Fruit fly (Drosophila melanogaster) whole organism, embryonic: ENCODE results near the gene CG17109.
A peak's percentile ranks its signal among the peaks of the same experiment; 100 is the strongest.

Source experiments
- ATbp ChIP-seq: fragments of 200-800 bp; sonication (Bioruptor generic); optimal IDR thresholded peaks from 2 replicates; lab custom pipeline; 2017; ENCODE audit warnings: missing biosample characterization, mild to moderate bottlenecking, missing genetic modification characterization, missing genetic modification reagents
- Asciz ChIP-seq: fragments of 200-800 bp; sonication (Bioruptor generic); optimal IDR thresholded peaks from 2 replicates; lab custom pipeline; 2017; ENCODE audit warnings: missing biosample characterization, mild to moderate bottlenecking, missing genetic modification characterization, missing genetic modification reagents
- Bdp1 ChIP-seq: fragments of 200-800 bp; sonication (Bioruptor generic); optimal IDR thresholded peaks from 3 replicates; lab custom pipeline; 2016; ENCODE audit warnings: missing biosample characterization, missing genetic modification characterization
- CG10321 ChIP-seq: fragments of 200-800 bp; sonication (Bioruptor generic); IDR thresholded peaks from 2 replicates; pipeline ENCODE4 v1.3.6; 2022; ENCODE audit warnings: missing biosample characterization, missing genetic modification characterization
- CG11504 ChIP-seq: fragments of 200-800 bp; sonication (Bioruptor generic); optimal IDR thresholded peaks from 3 replicates; lab custom pipeline; 2019; ENCODE audit warnings: missing biosample characterization, mild to moderate bottlenecking, missing genetic modification characterization, moderate library complexity
- CG12299 ChIP-seq: fragments of 200-800 bp; sonication (Bioruptor generic); optimal IDR thresholded peaks from 2 replicates; lab custom pipeline; 2018; ENCODE audit warnings: missing biosample characterization, mild to moderate bottlenecking, missing genetic modification characterization
- CG12744 ChIP-seq: fragments of 200-800 bp; sonication (Bioruptor generic); optimal IDR thresholded peaks from 2 replicates; lab custom pipeline; 2016; ENCODE audit warnings: missing biosample characterization, missing genetic modification characterization
- CG13123 ChIP-seq: fragments of 200-800 bp; sonication (Bioruptor generic); optimal IDR thresholded peaks from 2 replicates; lab custom pipeline; 2016; ENCODE audit warnings: missing biosample characterization, missing genetic modification characterization
- CG14014 ChIP-seq: fragments of 200-800 bp; sonication (Bioruptor generic); IDR thresholded peaks from 2 replicates; pipeline ENCODE4 v1.3.6; 2022; ENCODE audit warnings: missing biosample characterization, missing genetic modification characterization
- CG14860 ChIP-seq: fragments of 200-800 bp; sonication (Bioruptor generic); IDR thresholded peaks from 3 replicates; pipeline ENCODE4 v1.3.6; 2022; ENCODE audit warnings: missing biosample characterization, missing genetic modification characterization; ENCODE audit not compliant: partially characterized antibody
- CG18476 ChIP-seq: fragments of 200-800 bp; sonication (Bioruptor generic); optimal IDR thresholded peaks from 2 replicates; lab custom pipeline; 2016; ENCODE audit warnings: missing biosample characterization, mild to moderate bottlenecking, missing genetic modification characterization
- CG32772 ChIP-seq: fragments of 200-800 bp; sonication (Bioruptor generic); IDR thresholded peaks from 2 replicates; pipeline ENCODE4 v1.3.6; 2022; ENCODE audit warnings: missing biosample characterization, missing genetic modification characterization
- CG34224 ChIP-seq: fragments of 200-800 bp; sonication (Bioruptor generic); IDR thresholded peaks from 3 replicates; pipeline ENCODE4 v1.3.6; 2022; ENCODE audit warnings: missing biosample characterization, missing genetic modification characterization; ENCODE audit not compliant: partially characterized antibody
- CG3847 ChIP-seq: fragments of 200-800 bp; sonication (Bioruptor generic); IDR thresholded peaks from 2 replicates; pipeline ENCODE4 v1.3.6; 2022; ENCODE audit warnings: missing biosample characterization, missing genetic modification characterization
- CG4854 ChIP-seq: fragments of 200-800 bp; sonication (Bioruptor generic); optimal IDR thresholded peaks from 2 replicates; lab custom pipeline; 2016; ENCODE audit warnings: missing biosample characterization, missing genetic modification characterization, inconsistent platforms
- CG6791 ChIP-seq: fragments of 200-800 bp; sonication (Bioruptor generic); IDR thresholded peaks from 3 replicates; pipeline ENCODE4 v1.3.6; 2022; ENCODE audit warnings: missing biosample characterization, missing genetic modification characterization; ENCODE audit not compliant: partially characterized antibody
- CG7372 ChIP-seq: fragments of 200-800 bp; sonication (Bioruptor generic); IDR thresholded peaks from 2 replicates; pipeline ENCODE4 v1.3.6; 2022; ENCODE audit warnings: missing biosample characterization, missing genetic modification characterization
- CG7745 ChIP-seq: fragments of 200-800 bp; sonication (Bioruptor generic); optimal IDR thresholded peaks from 2 replicates; lab custom pipeline; 2018; ENCODE audit warnings: missing biosample characterization, mild to moderate bottlenecking, missing genetic modification characterization, moderate library complexity
- CG8089 ChIP-seq: fragments of 200-800 bp; sonication (Bioruptor generic); optimal IDR thresholded peaks from 3 replicates; lab custom pipeline; 2016; ENCODE audit warnings: missing biosample characterization, missing genetic modification characterization
- CG9817 ChIP-seq: fragments of 200-800 bp; sonication (Bioruptor generic); optimal IDR thresholded peaks from 2 replicates; lab custom pipeline; 2018; ENCODE audit warnings: missing biosample characterization, mild to moderate bottlenecking, missing genetic modification characterization, moderate library complexity
- CG9876 ChIP-seq: fragments of 200-800 bp; sonication (Bioruptor generic); optimal IDR thresholded peaks from 2 replicates; lab custom pipeline; 2016; ENCODE audit warnings: missing biosample characterization, missing genetic modification characterization
- CoRest ChIP-seq: fragments of 200-800 bp; sonication (Bioruptor generic); optimal IDR thresholded peaks from 3 replicates; lab custom pipeline; 2018; ENCODE audit warnings: missing biosample characterization, mild to moderate bottlenecking, missing genetic modification characterization, moderate library complexity
- D19A ChIP-seq: fragments of 200-800 bp; optimal IDR thresholded peaks from 3 replicates; lab custom pipeline; 2019; ENCODE audit warnings: missing biosample characterization, mild to moderate bottlenecking, missing genetic modification characterization, moderate library complexity
- Dek ChIP-seq: fragments of 200-800 bp; sonication (Bioruptor generic); optimal IDR thresholded peaks from 3 replicates; lab custom pipeline; 2019; ENCODE audit warnings: missing biosample characterization, mild to moderate bottlenecking, missing genetic modification characterization, moderate library complexity
- Doc3 ChIP-seq: fragments of 200-800 bp; sonication (Bioruptor generic); IDR thresholded peaks from 3 replicates; pipeline ENCODE4 v1.3.6; 2022; ENCODE audit warnings: missing biosample characterization, missing genetic modification characterization; ENCODE audit not compliant: partially characterized antibody
- Dref ChIP-seq: fragments of 200-800 bp; sonication (Bioruptor generic); IDR thresholded peaks from 2 replicates; pipeline ENCODE4 v1.3.6; 2022; ENCODE audit warnings: missing biosample characterization, missing genetic modification characterization
- Eip74EF ChIP-seq, 2 experiments: fragments of 200-800 bp in 1 of 2; fragments of >200 bp in 1 of 2; sonication (Bioruptor generic) in 1 of 2; optimal IDR thresholded peaks; 2 replicates each; lab custom pipeline; 2017 to 2019; ENCODE audit warnings: missing biosample characterization in 2 of 2, missing genetic modification characterization in 2 of 2, mild to moderate bottlenecking in 1 of 2, moderate library complexity in 1 of 2
- Fer3 ChIP-seq: fragments of 200-800 bp; sonication (Bioruptor generic); optimal IDR thresholded peaks from 2 replicates; lab custom pipeline; 2018; ENCODE audit warnings: missing biosample characterization, mild to moderate bottlenecking, missing genetic modification characterization, moderate library complexity
- Gsc ChIP-seq: fragments of 200-800 bp; sonication (Bioruptor generic); IDR thresholded peaks from 2 replicates; pipeline ENCODE4 v1.3.6; 2022; ENCODE audit warnings: missing biosample characterization, missing genetic modification characterization
- HLH3B ChIP-seq: fragments of 200-800 bp; sonication (Bioruptor generic); IDR thresholded peaks from 2 replicates; pipeline ENCODE4 v1.3.6; 2022; ENCODE audit warnings: missing biosample characterization, missing genetic modification characterization
- Hey ChIP-seq: fragments of 200-800 bp; sonication (Bioruptor generic); optimal IDR thresholded peaks from 3 replicates; lab custom pipeline; 2018; ENCODE audit warnings: missing biosample characterization, mild to moderate bottlenecking, missing genetic modification characterization
- Hr39 ChIP-seq: fragments of >200 bp; optimal IDR thresholded peaks from 2 replicates; lab custom pipeline; 2017
- MBD-R2 ChIP-seq: fragments of 200-800 bp; sonication (Bioruptor generic); IDR thresholded peaks from 2 replicates; pipeline ENCODE4 v1.3.6; 2022; ENCODE audit warnings: missing biosample characterization, missing genetic modification characterization
- Meics ChIP-seq: fragments of 200-800 bp; sonication (Bioruptor generic); optimal IDR thresholded peaks from 2 replicates; lab custom pipeline; 2017; ENCODE audit warnings: missing biosample characterization, mild to moderate bottlenecking, missing genetic modification characterization
- NfI ChIP-seq: fragments of 200-800 bp; sonication (Bioruptor generic); optimal IDR thresholded peaks from 3 replicates; lab custom pipeline; 2018; ENCODE audit warnings: missing biosample characterization, mild to moderate bottlenecking, missing genetic modification characterization, moderate library complexity
- Oli ChIP-seq: fragments of 200-800 bp; sonication (Bioruptor generic); optimal IDR thresholded peaks from 2 replicates; lab custom pipeline; 2018; ENCODE audit warnings: missing biosample characterization, mild to moderate bottlenecking, missing genetic modification characterization, moderate library complexity
- Rfx ChIP-seq: fragments of 200-800 bp; sonication (Bioruptor generic); IDR thresholded peaks from 2 replicates; pipeline ENCODE4 v1.3.6; 2022; ENCODE audit warnings: missing biosample characterization, missing genetic modification characterization
- Sry-β ChIP-seq: fragments of 200-800 bp; sonication (Bioruptor generic); optimal IDR thresholded peaks from 2 replicates; lab custom pipeline; 2018; ENCODE audit warnings: missing biosample characterization, mild to moderate bottlenecking, missing genetic modification characterization, moderate library complexity
- YL-1 ChIP-seq: fragments of 200-800 bp; sonication (Bioruptor generic); optimal IDR thresholded peaks from 3 replicates; lab custom pipeline; 2017; ENCODE audit warnings: missing biosample characterization, mild to moderate bottlenecking, missing genetic modification characterization
- ash1 ChIP-seq: fragments of 200-800 bp; sonication (Bioruptor generic); optimal IDR thresholded peaks from 2 replicates; lab custom pipeline; 2018; ENCODE audit warnings: missing biosample characterization, mild to moderate bottlenecking, missing genetic modification characterization
- ato ChIP-seq: fragments of 200-800 bp; sonication (Bioruptor generic); IDR thresholded peaks from 2 replicates; pipeline ENCODE4 v1.3.6; 2022; ENCODE audit warnings: missing biosample characterization, missing genetic modification characterization; ENCODE audit not compliant: partially characterized antibody
- crol ChIP-seq: fragments of 200-800 bp; sonication (Bioruptor generic); IDR thresholded peaks from 2 replicates; pipeline ENCODE4 v1.3.6; 2022; ENCODE audit warnings: missing biosample characterization, missing genetic modification characterization
- dati ChIP-seq: fragments of 200-800 bp; sonication (Bioruptor generic); IDR thresholded peaks from 2 replicates; pipeline ENCODE4 v1.3.6; 2022; ENCODE audit warnings: missing biosample characterization, missing genetic modification characterization
- en ChIP-seq: fragments of 200-800 bp; sonication (Bioruptor generic); optimal IDR thresholded peaks from 2 replicates; lab custom pipeline; 2016; ENCODE audit warnings: missing biosample characterization, missing genetic modification characterization
- hth ChIP-seq: fragments of >200 bp; optimal IDR thresholded peaks from 2 replicates; lab custom pipeline; 2017; ENCODE audit warnings: inconsistent platforms
- lilli ChIP-seq: fragments of 200-800 bp; sonication (Bioruptor generic); optimal IDR thresholded peaks from 3 replicates; lab custom pipeline; 2016; ENCODE audit warnings: missing biosample characterization, missing genetic modification characterization
- phol ChIP-seq: fragments of 200-800 bp; sonication (Bioruptor generic); optimal IDR thresholded peaks from 3 replicates; lab custom pipeline; 2018; ENCODE audit warnings: missing biosample characterization, mild to moderate bottlenecking, missing genetic modification characterization, moderate library complexity
- scrt ChIP-seq: fragments of 200-800 bp; sonication (Bioruptor generic); optimal IDR thresholded peaks from 2 replicates; lab custom pipeline; 2018; ENCODE audit warnings: missing biosample characterization, mild to moderate bottlenecking, missing genetic modification characterization, moderate library complexity
- sisA ChIP-seq: fragments of 200-800 bp; sonication (Bioruptor generic); IDR thresholded peaks from 2 replicates; pipeline ENCODE4 v1.3.6; 2022; ENCODE audit warnings: missing biosample characterization, missing genetic modification characterization
- ttk ChIP-seq: fragments of 200-800 bp; sonication (Bioruptor generic); IDR thresholded peaks from 2 replicates; pipeline ENCODE4 v2.1.2; 2022; ENCODE audit warnings: missing biosample characterization, missing genetic modification characterization
- yki ChIP-seq: fragments of >200 bp; optimal IDR thresholded peaks from 3 replicates; lab custom pipeline; 2018

The CG17109 gene

dm6 chr3R:23048690-23049118, 46.8 kb upstream of the CG17109 start (continued):
- TF ChIP-seq CG10321 (GFP tag; lab: Robert Waterston, UW) (no peak), en (peak; percentile 31), lilli (GFP tag; lab: Kevin White, UChicago) (peak; percentile 44), Rfx (peak; percentile 72), CoRest (tag; lab: Kevin White, UChicago) (peak; percentile 89), CG14860 (no peak), Sry-β (GFP tag; lab: Kevin White, UChicago) (no peak), MBD-R2 (GFP tag; lab: Robert Waterston, UW) (no peak), CG7372 (GFP tag; lab: Robert Waterston, UW) (peak; percentile 63), NfI (GFP tag; lab: Kevin White, UChicago) (peak; percentile 69), CG7745 (tag; lab: Kevin White, UChicago) (no peak), ash1 (no peak), CG9876 (GFP tag; lab: Kevin White, UChicago) (no peak), Hr39 (lab: Kevin White, UChicago) (no peak), Meics (GFP tag; lab: Kevin White, UChicago) (peak; percentile 72), CG4854 (GFP tag; lab: Kevin White, UChicago) (peak; percentile 33), CG8089 (peak; percentile 20), crol (GFP tag; lab: Robert Waterston, UW) (no peak), hth (no peak), D19A (tag; lab: Kevin White, UChicago) (peak; percentile 70), HLH3B (GFP tag; lab: Robert Waterston, UW) (peak; percentile 59; the same call in 1 of the 2 replicates), scrt (GFP tag; lab: Kevin White, UChicago) (peak; percentile 55), ttk (peak; percentile 58; the same call in 1 of the 2 replicates), sisA (GFP tag; lab: Robert Waterston, UW) (peak; percentile 58), Doc3 (GFP tag; lab: Robert Waterston, UW) (no peak), CG11504 (tag; lab: Kevin White, UChicago) (peak; percentile 89), Dek (tag; lab: Kevin White, UChicago) (peak; percentile 63), Dref (no peak), Hey (tag; lab: Kevin White, UChicago) (no peak), CG12299 (tag; lab: Kevin White, UChicago) (peak; percentile 61), Bdp1 (GFP tag; lab: Kevin White, UChicago) (no peak), ATbp (GFP tag; lab: Kevin White, UChicago) (peak; percentile 81), CG14014 (GFP tag; lab: Robert Waterston, UW) (peak; percentile 63), CG9817 (tag; lab: Kevin White, UChicago) (peak; percentile 63), CG12744 (GFP tag; lab: Kevin White, UChicago) (no peak), Fer3 (tag; lab: Kevin White, UChicago) (peak; percentile 69), CG34224 (GFP tag; lab: Robert Waterston, UW) (no peak), Gsc (0 out of 2 replicates have a peak, but pooled peaks have one; percentile 32), YL-1 (GFP tag; lab: Kevin White, UChicago) (no peak), Oli (tag; lab: Kevin White, UChicago) (peak; percentile 85), CG13123 (no peak), CG3847 (GFP tag; lab: Robert Waterston, UW) (peak; percentile 43), ato (GFP tag; lab: Robert Waterston, UW) (no peak), CG32772 (peak; percentile 58), CG18476 (GFP tag; lab: Kevin White, UChicago) (peak; percentile 58), Asciz (GFP tag; lab: Kevin White, UChicago) (peak; percentile 84), Eip74EF (GFP tag; optimal IDR thresholded peaks at IDR 0.05; lab: Kevin White, UChicago) (peak in 1 of 2 experiments; percentile 83), phol (tag; lab: Kevin White, UChicago) (peak; percentile 87), CG6791 (no peak), dati (GFP tag; lab: Robert Waterston, UW) (peak; percentile 41; the same call in 1 of the 2 replicates), yki (lab: Kevin White, UChicago) (no peak)
